Worm (Caenorhabditis elegans) whole organism, L4 larva: ENCODE measurements around the gene srz-67.

ENCODE experiments used
- D1046.2 ChIP-seq: fragments of 200-800 bp; sonication (Bioruptor generic); IDR thresholded peaks from 2 replicates; pipeline ENCODE4 v1.3.6; 2022; ENCODE audit warnings: missing genetic modification characterization, missing compliant biosample characterization
- ceh-82 ChIP-seq: sonication (generic microtip); optimal IDR thresholded peaks from 2 replicates; lab custom pipeline; 2017; ENCODE audit warnings: missing biosample characterization, missing genetic modification characterization
- duxl-1 ChIP-seq: sonication (generic microtip); optimal IDR thresholded peaks from 2 replicates; lab custom pipeline; 2016; ENCODE audit warnings: mild to moderate bottlenecking, missing genetic modification characterization, moderate library complexity, missing compliant biosample characterization; ENCODE audit not compliant: poor library complexity
- hlh-30 ChIP-seq: sonication (generic microtip); optimal IDR thresholded peaks from 2 replicates; lab custom pipeline; 2017; ENCODE audit warnings: antibody characterized with exemption, mild to moderate bottlenecking, missing genetic modification characterization, missing compliant biosample characterization; ENCODE audit not compliant: insufficient read depth
- zip-2 ChIP-seq: fragments of 150-350 bp; optimal IDR thresholded peaks from 2 replicates; lab custom pipeline; 2014; ENCODE audit warnings: missing biosample characterization, missing genetic modification characterization

DNA sequence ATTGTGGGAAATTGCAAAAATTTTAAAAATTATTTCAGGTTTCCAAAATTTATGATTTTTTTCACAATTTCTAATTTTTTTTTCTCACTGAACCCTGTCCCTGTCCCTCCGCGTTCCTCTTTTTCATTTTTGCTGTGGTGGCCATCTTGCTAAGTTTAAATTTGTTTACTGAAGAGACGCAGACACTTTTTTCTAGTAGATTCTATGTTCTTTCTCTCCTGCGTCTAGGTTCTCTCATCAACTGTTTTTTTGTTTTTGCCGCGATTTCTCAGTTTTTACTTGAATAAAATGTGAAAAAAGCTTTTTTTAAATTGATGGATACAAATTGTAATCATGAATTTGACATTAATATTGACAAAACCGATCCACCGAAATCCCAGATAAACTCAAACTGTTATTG is 27.7 kb downstream of the srz-67 start, which contains the start of gene ZC239.6:
- no peak for TF ChIP-seq ceh-82
- no peak for TF ChIP-seq D1046.2
- TF ChIP-seq zip-2 (tag; lab: Kevin White, UChicago), result no peak
- peak; percentile 9 for TF ChIP-seq hlh-30 (tag; lab: Kevin White, UChicago)
- TF ChIP-seq duxl-1 (tag; lab: Kevin White, UChicago), result no peak
